Fruit fly (Drosophila melanogaster) whole organism, embryonic: ENCODE results near the gene ssp5.
A peak's percentile ranks its signal among the peaks of the same experiment; 100 is the strongest.

Experiments used
- ATbp ChIP-seq: fragments of 200-800 bp; sonication (Bioruptor generic); optimal IDR thresholded peaks from 2 replicates; lab custom pipeline; 2017; ENCODE audit warnings: missing biosample characterization, mild to moderate bottlenecking, missing genetic modification characterization, missing genetic modification reagents
- Antp ChIP-seq: fragments of 200-800 bp; sonication (Bioruptor generic); optimal IDR thresholded peaks from 3 replicates; lab custom pipeline; 2016; ENCODE audit warnings: missing biosample characterization, missing genetic modification characterization
- Asciz ChIP-seq: fragments of 200-800 bp; sonication (Bioruptor generic); optimal IDR thresholded peaks from 2 replicates; lab custom pipeline; 2017; ENCODE audit warnings: missing biosample characterization, mild to moderate bottlenecking, missing genetic modification characterization, missing genetic modification reagents
- B-H1 ChIP-seq: fragments of 200-800 bp; sonication (Bioruptor generic); IDR thresholded peaks from 3 replicates; pipeline ENCODE4 v1.3.6; 2022; ENCODE audit warnings: missing biosample characterization, missing genetic modification characterization
- Bgb ChIP-seq: fragments of 200-800 bp; sonication (Bioruptor generic); IDR thresholded peaks from 2 replicates; pipeline ENCODE4 v1.3.6; 2022; ENCODE audit warnings: missing biosample characterization, missing genetic modification characterization; ENCODE audit not compliant: partially characterized antibody
- CG11504 ChIP-seq: fragments of 200-800 bp; sonication (Bioruptor generic); optimal IDR thresholded peaks from 3 replicates; lab custom pipeline; 2019; ENCODE audit warnings: missing biosample characterization, mild to moderate bottlenecking, missing genetic modification characterization, moderate library complexity
- CG11723 ChIP-seq: fragments of 200-800 bp; sonication (Bioruptor generic); optimal IDR thresholded peaks from 2 replicates; lab custom pipeline; 2017; ENCODE audit warnings: missing biosample characterization, mild to moderate bottlenecking, missing genetic modification characterization
- CG12219 ChIP-seq: fragments of 200-800 bp; sonication (Bioruptor generic); optimal IDR thresholded peaks from 3 replicates; lab custom pipeline; 2018; ENCODE audit warnings: missing biosample characterization, mild to moderate bottlenecking, missing genetic modification characterization
- CG12299 ChIP-seq: fragments of 200-800 bp; sonication (Bioruptor generic); optimal IDR thresholded peaks from 2 replicates; lab custom pipeline; 2018; ENCODE audit warnings: missing biosample characterization, mild to moderate bottlenecking, missing genetic modification characterization
- CG12942 ChIP-seq: fragments of 200-800 bp; sonication (Bioruptor generic); optimal IDR thresholded peaks from 3 replicates; lab custom pipeline; 2016; ENCODE audit warnings: missing biosample characterization, missing genetic modification characterization
- CG14441 ChIP-seq: fragments of 200-800 bp; sonication (Bioruptor generic); IDR thresholded peaks from 2 replicates; pipeline ENCODE4 v1.3.6; 2022; ENCODE audit warnings: missing biosample characterization, missing genetic modification characterization
- CG16863 ChIP-seq: fragments of 200-800 bp; sonication (Bioruptor generic); optimal IDR thresholded peaks from 3 replicates; lab custom pipeline; 2016; ENCODE audit warnings: missing biosample characterization, missing genetic modification characterization
- CG17568 ChIP-seq: fragments of 200-800 bp; sonication (Bioruptor generic); optimal IDR thresholded peaks from 2 replicates; lab custom pipeline; 2018; ENCODE audit warnings: missing biosample characterization, mild to moderate bottlenecking, missing genetic modification characterization, moderate library complexity
- CG18619 ChIP-seq: fragments of 200-800 bp; sonication (Bioruptor generic); optimal IDR thresholded peaks from 3 replicates; lab custom pipeline; 2017; ENCODE audit warnings: missing biosample characterization, mild to moderate bottlenecking, missing genetic modification characterization
- CG2712 ChIP-seq: fragments of 200-800 bp; optimal IDR thresholded peaks from 3 replicates; lab custom pipeline; 2019; ENCODE audit warnings: missing biosample characterization, mild to moderate bottlenecking, missing genetic modification characterization, moderate library complexity
- CG30431 ChIP-seq: fragments of 200-800 bp; sonication (Bioruptor generic); optimal IDR thresholded peaks from 2 replicates; lab custom pipeline; 2017; ENCODE audit warnings: missing biosample characterization, missing genetic modification characterization
- CG4854 ChIP-seq: fragments of 200-800 bp; sonication (Bioruptor generic); optimal IDR thresholded peaks from 2 replicates; lab custom pipeline; 2016; ENCODE audit warnings: missing biosample characterization, missing genetic modification characterization, inconsistent platforms
- CG6272 ChIP-seq: fragments of 200-800 bp; sonication (Bioruptor generic); IDR thresholded peaks from 2 replicates; pipeline ENCODE4 v1.3.6; 2022; ENCODE audit warnings: missing biosample characterization, missing genetic modification characterization
- CG6654 ChIP-seq: fragments of 200-800 bp; sonication (Bioruptor generic); optimal IDR thresholded peaks from 2 replicates; lab custom pipeline; 2017; ENCODE audit warnings: missing biosample characterization, mild to moderate bottlenecking, missing genetic modification characterization
- CG6813 ChIP-seq: fragments of 200-800 bp; sonication (Bioruptor generic); optimal IDR thresholded peaks from 2 replicates; lab custom pipeline; 2017; ENCODE audit warnings: missing biosample characterization, missing genetic modification characterization, mild to moderate bottlenecking, moderate library complexity, missing genetic modification reagents
- CG7372 ChIP-seq: fragments of 200-800 bp; sonication (Bioruptor generic); IDR thresholded peaks from 2 replicates; pipeline ENCODE4 v1.3.6; 2022; ENCODE audit warnings: missing biosample characterization, missing genetic modification characterization
- CG8290 ChIP-seq, 3 experiments: fragments of 200-800 bp; sonication (Bioruptor generic); optimal IDR thresholded peaks; 2 replicates each; lab custom pipeline; 2016 to 2019; ENCODE audit warnings: missing biosample characterization in 3 of 3, missing genetic modification characterization in 3 of 3, mild to moderate bottlenecking in 2 of 3, moderate library complexity in 1 of 3
- CG9215 ChIP-seq: fragments of 200-800 bp; sonication (Bioruptor generic); IDR thresholded peaks from 2 replicates; pipeline ENCODE4 v1.3.6; 2022; ENCODE audit warnings: missing biosample characterization, missing genetic modification characterization
- Doc3 ChIP-seq: fragments of 200-800 bp; sonication (Bioruptor generic); IDR thresholded peaks from 3 replicates; pipeline ENCODE4 v1.3.6; 2022; ENCODE audit warnings: missing biosample characterization, missing genetic modification characterization; ENCODE audit not compliant: partially characterized antibody
- Gsc ChIP-seq: fragments of 200-800 bp; sonication (Bioruptor generic); IDR thresholded peaks from 2 replicates; pipeline ENCODE4 v1.3.6; 2022; ENCODE audit warnings: missing biosample characterization, missing genetic modification characterization
- H15 ChIP-seq: fragments of 200-800 bp; sonication (Bioruptor generic); IDR thresholded peaks from 3 replicates; pipeline ENCODE4 v1.3.6; 2022; ENCODE audit warnings: missing biosample characterization, missing genetic modification characterization
- Lpt ChIP-seq: fragments of >200 bp; optimal IDR thresholded peaks from 2 replicates; lab custom pipeline; 2018; ENCODE audit warnings: missing biosample characterization, missing genetic modification characterization
- MBD-R2 ChIP-seq: fragments of 200-800 bp; sonication (Bioruptor generic); IDR thresholded peaks from 2 replicates; pipeline ENCODE4 v1.3.6; 2022; ENCODE audit warnings: missing biosample characterization, missing genetic modification characterization
- Mes4 ChIP-seq: fragments of 200-800 bp; sonication (Bioruptor generic); optimal IDR thresholded peaks from 2 replicates; lab custom pipeline; 2016; ENCODE audit warnings: missing biosample characterization, missing genetic modification characterization
- Six4 ChIP-seq: fragments of 200-800 bp; sonication (Bioruptor generic); optimal IDR thresholded peaks from 2 replicates; lab custom pipeline; 2016; ENCODE audit warnings: missing biosample characterization, missing genetic modification characterization
- Xbp1 ChIP-seq: fragments of 200-800 bp; sonication (Bioruptor generic); optimal IDR thresholded peaks from 3 replicates; lab custom pipeline; 2016; ENCODE audit warnings: missing biosample characterization, mild to moderate bottlenecking, missing genetic modification characterization
- ase ChIP-seq: fragments of 200-800 bp; sonication (Bioruptor generic); IDR thresholded peaks from 3 replicates; pipeline ENCODE4 v1.3.6; 2022; ENCODE audit warnings: missing biosample characterization, missing genetic modification characterization
- bbx ChIP-seq: fragments of 200-800 bp; sonication (Bioruptor generic); IDR thresholded peaks from 2 replicates; pipeline ENCODE4 v1.3.6; 2022; ENCODE audit warnings: missing biosample characterization, missing genetic modification characterization; ENCODE audit not compliant: partially characterized antibody
- bcd ChIP-seq: fragments of 200-800 bp; sonication (Bioruptor generic); optimal IDR thresholded peaks from 2 replicates; lab custom pipeline; 2017; ENCODE audit warnings: missing biosample characterization, mild to moderate bottlenecking, missing genetic modification characterization
- chinmo ChIP-seq: fragments of 200-800 bp; sonication (Bioruptor generic); IDR thresholded peaks from 4 replicates; pipeline ENCODE4 v1.3.6; 2022; ENCODE audit warnings: missing biosample characterization, missing genetic modification characterization; ENCODE audit not compliant: partially characterized antibody
- da ChIP-seq: fragments of 200-800 bp; sonication (Bioruptor generic); optimal IDR thresholded peaks from 2 replicates; lab custom pipeline; 2016; ENCODE audit warnings: missing biosample characterization, missing genetic modification characterization
- dan ChIP-seq: fragments of 200-800 bp; sonication (Bioruptor generic); IDR thresholded peaks from 2 replicates; pipeline ENCODE4 v1.3.6; 2022; ENCODE audit warnings: missing biosample characterization, missing genetic modification characterization
- dimm ChIP-seq: fragments of 200-800 bp; sonication (Bioruptor generic); IDR thresholded peaks from 2 replicates; pipeline ENCODE4 v1.3.6; 2022; ENCODE audit warnings: missing biosample characterization, missing genetic modification characterization
- emc ChIP-seq: fragments of 200-800 bp; sonication (Bioruptor generic); optimal IDR thresholded peaks from 2 replicates; lab custom pipeline; 2016; ENCODE audit warnings: missing biosample characterization, missing genetic modification characterization
- fd3F ChIP-seq: fragments of 200-800 bp; sonication (Bioruptor generic); optimal IDR thresholded peaks from 2 replicates; lab custom pipeline; 2018; ENCODE audit warnings: missing biosample characterization, mild to moderate bottlenecking, missing genetic modification characterization, moderate library complexity
- gce ChIP-seq: fragments of 200-800 bp; sonication (Bioruptor generic); IDR thresholded peaks from 3 replicates; pipeline ENCODE4 v1.3.6; 2022; ENCODE audit warnings: missing biosample characterization, missing genetic modification characterization
- lilli ChIP-seq: fragments of 200-800 bp; sonication (Bioruptor generic); optimal IDR thresholded peaks from 3 replicates; lab custom pipeline; 2016; ENCODE audit warnings: missing biosample characterization, missing genetic modification characterization
- prd ChIP-seq, 3 experiments: fragments of >200 bp in 2 of 3; fragments of 200-800 bp in 1 of 3; sonication (Bioruptor generic) in 1 of 3; optimal IDR thresholded peaks in 2 of 3; IDR thresholded peaks in 1 of 3; 2 replicates in 2 of 3; 3 replicates in 1 of 3; pipeline versions ENCODE4 v1.3.6 to Lab custom; 2017 to 2022; ENCODE audit warnings: missing biosample characterization in 1 of 3, missing genetic modification characterization in 1 of 3
- psq ChIP-seq: fragments of 200-800 bp; sonication (Bioruptor generic); optimal IDR thresholded peaks from 2 replicates; lab custom pipeline; 2017; ENCODE audit warnings: missing biosample characterization, missing genetic modification characterization
- rib ChIP-seq: fragments of 200-800 bp; sonication (Bioruptor generic); IDR thresholded peaks from 2 replicates; pipeline ENCODE4 v1.3.6; 2022; ENCODE audit warnings: missing biosample characterization, missing genetic modification characterization
- schlank ChIP-seq: fragments of 200-800 bp; sonication (Bioruptor generic); optimal IDR thresholded peaks from 2 replicates; lab custom pipeline; 2018; ENCODE audit warnings: missing biosample characterization, mild to moderate bottlenecking, missing genetic modification characterization
- sens ChIP-seq: fragments of 200-800 bp; sonication (Bioruptor generic); peaks from one replicate; lab custom pipeline; 2016; ENCODE audit warnings: missing biosample characterization, missing genetic modification characterization
- sqz ChIP-seq: fragments of 200-800 bp; sonication (Bioruptor generic); optimal IDR thresholded peaks from 3 replicates; lab custom pipeline; 2018; ENCODE audit warnings: missing biosample characterization, mild to moderate bottlenecking, missing genetic modification characterization
- tx ChIP-seq: fragments of 200-800 bp; sonication (Bioruptor generic); optimal IDR thresholded peaks from 2 replicates; lab custom pipeline; 2016; ENCODE audit warnings: missing biosample characterization, missing genetic modification characterization
- vfl ChIP-seq: fragments of 200-800 bp; sonication (Bioruptor generic); optimal IDR thresholded peaks from 2 replicates; lab custom pipeline; 2016; ENCODE audit warnings: missing biosample characterization, missing genetic modification characterization
- wek ChIP-seq: fragments of 200-800 bp; sonication (Bioruptor generic); optimal IDR thresholded peaks from 3 replicates; lab custom pipeline; 2018; ENCODE audit warnings: missing biosample characterization, mild to moderate bottlenecking, missing genetic modification characterization, moderate library complexity

ssp5 gene

DNA sequence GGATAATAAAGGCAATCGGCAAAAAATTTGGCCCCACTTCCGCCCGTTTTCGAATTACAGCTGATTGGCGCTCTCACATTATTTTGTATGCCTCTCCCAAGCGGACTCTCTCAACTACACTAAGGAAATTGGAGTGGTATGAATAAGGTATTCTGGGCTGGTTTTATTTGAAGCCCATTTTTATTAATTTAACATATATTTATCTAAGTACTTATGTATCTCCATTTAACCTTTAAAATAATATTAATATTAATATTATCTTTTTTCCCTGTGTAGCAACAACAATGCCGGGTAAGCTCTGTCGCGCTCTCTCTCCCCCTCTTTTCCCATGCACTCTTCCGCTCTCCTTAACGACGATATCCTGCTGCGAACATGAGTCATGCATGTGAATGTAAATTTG is 46.0 kb downstream of the ssp5 start (continued):
- TF ChIP-seq psq (peak; percentile 41), Antp (GFP tag; lab: Kevin White, UChicago) (no peak), CG14441 (GFP tag; lab: Robert Waterston, UW) (peak; percentile 85), Mes4 (no peak), rib (GFP tag; lab: Robert Waterston, UW) (no peak; the same call in 1 of the 2 replicates), Asciz (GFP tag; lab: Kevin White, UChicago) (peak; percentile 56), CG6272 (GFP tag; lab: Robert Waterston, UW) (peak; percentile 69), fd3F (GFP tag; lab: Kevin White, UChicago) (peak; percentile 60), Lpt (GFP tag; lab: Kevin White, UChicago) (no peak), CG18619 (peak; percentile 59), CG8290 (GFP tag; optimal IDR thresholded peaks at IDR 0.05; lab: Kevin White, UChicago) (no peak), CG8290 (tag; optimal IDR thresholded peaks at IDR 0.05; lab: Kevin White, UChicago) (no peak), emc (no peak), CG12942 (GFP tag; lab: Kevin White, UChicago) (peak; percentile 60), CG11504 (peak; percentile 86), CG12299 (peak; percentile 53), schlank (tag; lab: Kevin White, UChicago) (peak; percentile 39), CG6813 (GFP tag; lab: Kevin White, UChicago) (peak; percentile 65), lilli (GFP tag; lab: Kevin White, UChicago) (no peak), Gsc (GFP tag; lab: Robert Waterston, UW) (no peak), tx (GFP tag; lab: Kevin White, UChicago) (no peak), CG11723 (GFP tag; lab: Kevin White, UChicago) (no peak), CG4854 (GFP tag; lab: Kevin White, UChicago) (no peak), CG7372 (peak; percentile 78), Six4 (peak; percentile 15), CG17568 (GFP tag; lab: Kevin White, UChicago) (no peak), CG30431 (peak; percentile 15), sens (GFP tag; lab: Kevin White, UChicago) (peak; percentile 55), H15 (GFP tag; lab: Robert Waterston, UW) (peak; percentile 71; the same call in 2 of the 3 replicates), CG12219 (peak; percentile 53), Doc3 (no peak), wek (no peak), gce (GFP tag; lab: Robert Waterston, UW) (peak; percentile 71; the same call in 2 of the 3 replicates), sqz (GFP tag; lab: Kevin White, UChicago) (no peak), CG2712 (tag; lab: Kevin White, UChicago) (no peak), Xbp1 (GFP tag; lab: Kevin White, UChicago) (peak; percentile 67), dan (GFP tag; lab: Robert Waterston, UW) (no peak), ase (GFP tag; lab: Robert Waterston, UW) (peak; percentile 76), CG9215 (GFP tag; lab: Robert Waterston, UW) (peak; percentile 75), prd (optimal IDR thresholded peaks at IDR 0.05; lab: Kevin White, UChicago) (no peak), prd (GFP tag; IDR thresholded peaks at IDR 0.05; lab: Robert Waterston, UW) (peak; percentile 83), bbx (GFP tag; lab: Robert Waterston, UW) (no peak), CG6654 (GFP tag; lab: Kevin White, UChicago) (peak; percentile 25), bcd (peak; percentile 63), da (GFP tag; lab: Kevin White, UChicago) (no peak), ATbp (GFP tag; lab: Kevin White, UChicago) (peak; percentile 79), Bgb (GFP tag; lab: Robert Waterston, UW) (no peak), B-H1 (GFP tag; lab: Robert Waterston, UW) (peak; percentile 77; the same call in 2 of the 3 replicates), MBD-R2 (GFP tag; lab: Robert Waterston, UW) (peak; percentile 43; the same call in 1 of the 2 replicates), CG16863 (GFP tag; lab: Kevin White, UChicago) (no peak), dimm (GFP tag; lab: Robert Waterston, UW) (peak; percentile 65), vfl (GFP tag; lab: Kevin White, UChicago) (no peak), chinmo (GFP tag; lab: Robert Waterston, UW) (no peak)
